Worm (Caenorhabditis elegans): ENCODE data around the gene snpc-3.4.
A peak's percentile ranks its signal among the peaks of the same experiment; 100 is the strongest.

Gene snpc-3.4

DNA sequence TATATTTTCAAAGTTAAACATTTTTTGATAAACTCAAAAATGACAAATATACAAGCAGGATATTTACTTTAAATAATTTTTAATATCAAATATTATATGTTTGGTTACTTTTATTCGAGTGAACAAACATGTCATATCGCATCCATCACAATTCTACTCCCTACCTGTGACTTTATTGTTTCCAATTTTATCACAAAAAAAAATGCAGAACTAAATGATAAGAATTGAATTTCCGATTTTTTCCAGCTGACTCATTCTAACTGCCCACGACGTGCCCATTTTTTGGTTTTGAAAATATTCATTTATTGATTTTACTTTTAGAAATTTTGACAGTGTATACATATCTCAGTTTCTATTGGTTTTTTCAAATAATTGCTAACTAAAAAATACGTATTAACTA lies 8.8 kb upstream of the snpc-3.4 start:
- TF ChIP-seq egl-27 (tag; optimal IDR thresholded peaks at IDR 0.05) (no peak), elt-2 (tag; optimal IDR thresholded peaks at IDR 0.05) (peak; percentile 46), pqm-1 (tag; optimal IDR thresholded peaks at IDR 0.05) (peak; percentile 27)

- no peak for TF ChIP-seq nhr-12 (tag; optimal IDR thresholded peaks at IDR 0.05)
- TF ChIP-seq ceh-9 (tag; optimal IDR thresholded peaks at IDR 0.05), result no peak
- no peak for TF ChIP-seq nhr-28 (tag; optimal IDR thresholded peaks at IDR 0.05)
- no peak for TF ChIP-seq nhr-77 (tag; optimal IDR thresholded peaks at IDR 0.05)
- TF ChIP-seq ztf-11 (tag; optimal IDR thresholded peaks at IDR 0.05), result no peak
- no peak for TF ChIP-seq pqm-1 (tag; optimal IDR thresholded peaks at IDR 0.05)
- no peak for TF ChIP-seq fkh-10 (GFP tag; optimal IDR thresholded peaks at IDR 0.05)
Measured at ce11 chrIII:4012036-4012435, 7.8 kb upstream of the snpc-3.4 start, which contains the start of gene C36E8.4. C36E8.4 (plus strand) TSS chrIII:4012336.

DNA sequence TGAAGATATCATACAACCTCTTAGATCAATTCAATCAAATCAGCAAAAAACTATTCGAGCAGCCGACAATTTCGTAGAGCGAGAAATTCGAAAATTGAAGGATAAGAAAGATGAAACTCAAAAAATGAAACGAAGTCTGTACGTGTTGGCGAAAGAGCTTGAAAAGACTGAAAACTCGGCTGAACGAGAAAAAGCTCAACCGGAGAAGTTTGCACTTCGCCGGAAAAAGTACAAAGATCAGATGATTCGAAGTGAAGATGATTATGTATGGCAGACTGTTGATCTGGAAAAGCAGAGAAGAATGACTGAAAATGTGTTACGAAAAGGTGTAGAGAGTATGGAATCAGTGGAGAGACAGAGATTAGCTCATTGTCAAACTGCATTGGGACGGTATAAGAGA lies 6.8 kb upstream of the snpc-3.4 start:
- TF ChIP-seq lin-39 (tag; optimal IDR thresholded peaks at IDR 0.05), result no peak
- no peak for TF ChIP-seq ceh-82 (tag; optimal IDR thresholded peaks at IDR 0.05)
- TF ChIP-seq nhr-77 (tag; optimal IDR thresholded peaks at IDR 0.05), result no peak
- TF ChIP-seq nhr-28 (tag; optimal IDR thresholded peaks at IDR 0.05), result no peak
- no peak for TF ChIP-seq fkh-2 (tag; optimal IDR thresholded peaks at IDR 0.05)
- TF ChIP-seq jun-1 (tag; optimal IDR thresholded peaks at IDR 0.05), result no peak
- TF ChIP-seq tbx-2 (tag; optimal IDR thresholded peaks at IDR 0.05), result no peak
- TF ChIP-seq egl-5 (tag; optimal IDR thresholded peaks at IDR 0.05), result no peak
- TF ChIP-seq elt-1 (tag; optimal IDR thresholded peaks at IDR 0.05), result no peak
- no peak for TF ChIP-seq ceh-9 (tag; optimal IDR thresholded peaks at IDR 0.05)
- TF ChIP-seq nhr-12 (tag; optimal IDR thresholded peaks at IDR 0.05), result no peak
- no peak for TF ChIP-seq pqm-1 (tag; optimal IDR thresholded peaks at IDR 0.05)
- no peak for TF ChIP-seq ceh-16 (tag; optimal IDR thresholded peaks at IDR 0.05)
- TF ChIP-seq skn-1 (tag; optimal IDR thresholded peaks at IDR 0.05), result no peak
- TF ChIP-seq lsy-12 (tag; optimal IDR thresholded peaks at IDR 0.05), result no peak
- TF ChIP-seq egl-27 (tag; optimal IDR thresholded peaks at IDR 0.05), result no peak
- TF ChIP-seq ama-1 (optimal IDR thresholded peaks at IDR 0.05), result no peak
- no peak for TF ChIP-seq ZK546.5 (tag; optimal IDR thresholded peaks at IDR 0.05)
- no peak for TF ChIP-seq elt-3 (tag; optimal IDR thresholded peaks at IDR 0.05)
- no peak for TF ChIP-seq elt-2 (tag; optimal IDR thresholded peaks at IDR 0.05)

DNA sequence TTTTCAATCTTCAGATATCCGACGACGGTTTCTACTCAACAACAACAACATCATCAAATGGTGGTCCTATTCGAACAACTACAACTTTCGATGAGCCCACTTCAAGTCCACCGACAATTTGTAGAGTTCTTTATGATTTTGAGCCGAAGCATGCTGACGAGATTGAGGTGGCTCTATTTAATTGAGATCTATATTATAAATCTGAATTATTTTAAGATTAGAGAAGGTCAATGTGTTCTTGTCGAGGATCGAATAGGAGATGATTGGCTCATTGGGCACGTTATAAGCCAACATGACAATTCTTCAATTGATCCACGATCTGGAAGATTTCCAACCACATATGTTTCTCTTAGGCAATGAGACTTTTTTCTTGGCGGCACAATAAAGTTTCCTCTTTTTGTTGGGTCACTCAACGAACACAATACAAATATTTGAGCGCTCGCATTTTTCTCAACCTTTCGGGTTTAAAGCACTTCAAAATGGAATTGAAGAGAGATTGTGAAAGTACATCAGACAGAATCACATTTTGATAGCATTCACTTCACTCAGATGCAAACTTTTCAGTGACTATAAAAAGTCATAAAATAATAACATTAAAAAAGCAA lies 4.4 kb upstream of the snpc-3.4 start:
- peak; percentile 57 for TF ChIP-seq nhr-23 (tag; optimal IDR thresholded peaks at IDR 0.05)
- TF ChIP-seq lsy-12 (tag; optimal IDR thresholded peaks at IDR 0.05), result peak; percentile 26
- TF ChIP-seq nhr-25 (tag; optimal IDR thresholded peaks at IDR 0.05), result no peak
- peak; percentile 60 for TF ChIP-seq pha-4 (tag; optimal IDR thresholded peaks at IDR 0.05)
- peak; percentile 72 for TF ChIP-seq ama-1 (optimal IDR thresholded peaks at IDR 0.05)
- TF ChIP-seq aly-2 (tag; optimal IDR thresholded peaks at IDR 0.05), result peak; percentile 90
- TF ChIP-seq ceh-16 (tag; optimal IDR thresholded peaks at IDR 0.05), result no peak
- TF ChIP-seq nhr-77 (tag; optimal IDR thresholded peaks at IDR 0.05), result no peak
- TF ChIP-seq ceh-28 (tag; optimal IDR thresholded peaks at IDR 0.05), result peak; percentile 40
- no peak for TF ChIP-seq fkh-10 (GFP tag; optimal IDR thresholded peaks at IDR 0.05)
- TF ChIP-seq daf-12 (tag; optimal IDR thresholded peaks at IDR 0.05), result no peak
- peak; percentile 17 for TF ChIP-seq tbx-2 (tag; optimal IDR thresholded peaks at IDR 0.05)
- peak; percentile 52 for TF ChIP-seq nhr-43 (tag; optimal IDR thresholded peaks at IDR 0.05; ENCODE audit: poor library complexity, severe bottlenecking)
- TF ChIP-seq unc-62 (GFP tag; optimal IDR thresholded peaks at IDR 0.05), result no peak
- TF ChIP-seq ceh-82 (tag; optimal IDR thresholded peaks at IDR 0.05), result peak; percentile 33
- peak; percentile 57 for TF ChIP-seq ztf-4 (tag; optimal IDR thresholded peaks at IDR 0.05)
- TF ChIP-seq fos-1 (tag; optimal IDR thresholded peaks at IDR 0.05), result no peak
- peak; percentile 10 for TF ChIP-seq egl-27 (tag; optimal IDR thresholded peaks at IDR 0.05)
- no peak for TF ChIP-seq ZK546.5 (tag; optimal IDR thresholded peaks at IDR 0.05)
- TF ChIP-seq nhr-237 (tag; optimal IDR thresholded peaks at IDR 0.05), result no peak
- peak; percentile 7 for TF ChIP-seq elt-2 (tag; optimal IDR thresholded peaks at IDR 0.05)
- no peak for TF ChIP-seq mml-1 (tag; optimal IDR thresholded peaks at IDR 0.05)
- TF ChIP-seq jun-1 (tag; optimal IDR thresholded peaks at IDR 0.05), result peak; percentile 48

- no peak for TF ChIP-seq ceh-28 (tag; optimal IDR thresholded peaks at IDR 0.05)
- TF ChIP-seq R02D3.7 (tag; optimal IDR thresholded peaks at IDR 0.05), result no peak
- no peak for TF ChIP-seq fkh-10 (GFP tag; optimal IDR thresholded peaks at IDR 0.05)
- TF ChIP-seq nhr-25 (tag; optimal IDR thresholded peaks at IDR 0.05), result no peak
- no peak for TF ChIP-seq fkh-2 (tag; optimal IDR thresholded peaks at IDR 0.05)
- no peak for TF ChIP-seq lin-39 (tag; optimal IDR thresholded peaks at IDR 0.05)
- TF ChIP-seq snpc-4 (tag; optimal IDR thresholded peaks at IDR 0.05), result no peak
- TF ChIP-seq nhr-67 (tag; optimal IDR thresholded peaks at IDR 0.05), result no peak
- TF ChIP-seq eor-1 (tag; optimal IDR thresholded peaks at IDR 0.05), result no peak
- TF ChIP-seq elt-2 (tag; optimal IDR thresholded peaks at IDR 0.05), result no peak
- no peak for TF ChIP-seq hmg-11 (tag; optimal IDR thresholded peaks at IDR 0.05)
- no peak for TF ChIP-seq aly-2 (tag; optimal IDR thresholded peaks at IDR 0.05)
- TF ChIP-seq daf-12 (tag; optimal IDR thresholded peaks at IDR 0.05), result no peak
Measured at ce11 chrIII:4017527-4017926, 2.3 kb upstream of the snpc-3.4 start, which contains the start of gene tbb-2. tbb-2 (minus strand) TSS chrIII:4017627.
